Worm (Caenorhabditis elegans) whole organism, L3 larva: ENCODE results near the gene aps-1.

Experiments used
- ama-1 ChIP-seq: fragments of 150-350 bp; optimal IDR thresholded peaks from 2 replicates; lab custom pipeline; 2018
- elt-1 ChIP-seq: fragments of 150-350 bp; optimal IDR thresholded peaks from 2 replicates; lab custom pipeline; 2014; ENCODE audit warnings: missing biosample characterization, missing genetic modification characterization
- lin-39 ChIP-seq: fragments of 150-350 bp; optimal IDR thresholded peaks from 2 replicates; lab custom pipeline; 2018; ENCODE audit warnings: missing biosample characterization, missing genetic modification reagents, missing genetic modification characterization
- mdl-1 ChIP-seq: fragments of 150-350 bp; optimal IDR thresholded peaks from 2 replicates; lab custom pipeline; 2014; ENCODE audit warnings: missing biosample characterization, missing genetic modification characterization
- pha-4 ChIP-seq: fragments of 150-350 bp; optimal IDR thresholded peaks from 2 replicates; lab custom pipeline; 2014; ENCODE audit warnings: missing biosample characterization, missing genetic modification reagents, missing genetic modification characterization
- unc-39 ChIP-seq: sonication (generic microtip); optimal IDR thresholded peaks from 4 replicates; lab custom pipeline; 2017; ENCODE audit warnings: missing biosample characterization, missing genetic modification characterization

ce11 chrV:6016097-6016496 is 1.7 kb upstream of the aps-1 start:
- TF ChIP-seq pha-4 (tag; lab: Kevin White, UChicago) (no peak), elt-1 (tag; lab: Kevin White, UChicago) (no peak), mdl-1 (tag; lab: Kevin White, UChicago) (no peak), ama-1 (lab: Kevin White, UChicago) (no peak), unc-39 (no peak), lin-39 (tag; lab: Kevin White, UChicago) (no peak)
